Worm (Caenorhabditis elegans) whole organism, L4/young adult: ENCODE results near the gene Y66H1A.8.
A peak's percentile ranks its signal among the peaks of the same experiment; 100 is the strongest.

Experiments
- W03F9.2 ChIP-seq: fragments of 150-350 bp; optimal IDR thresholded peaks from 2 replicates; lab custom pipeline; 2014; ENCODE audit warnings: missing biosample characterization, missing genetic modification characterization
- dao-5 ChIP-seq: sonication (generic microtip); optimal IDR thresholded peaks from 2 replicates; lab custom pipeline; 2016; ENCODE audit warnings: missing genotype, missing genetic modification characterization, moderate library complexity, missing compliant biosample characterization
- him-1 ChIP-seq: sonication (generic microtip); optimal IDR thresholded peaks from 2 replicates; lab custom pipeline; 2016; ENCODE audit warnings: missing genotype, missing genetic modification reagents, missing genetic modification characterization, missing compliant biosample characterization

Y66H1A.8 gene

ce11 chrIV:438384-438783 is 16.3 kb downstream of the Y66H1A.8 start:
- TF ChIP-seq dao-5 (no peak), W03F9.2 (no peak), him-1 (no peak)

DNA sequence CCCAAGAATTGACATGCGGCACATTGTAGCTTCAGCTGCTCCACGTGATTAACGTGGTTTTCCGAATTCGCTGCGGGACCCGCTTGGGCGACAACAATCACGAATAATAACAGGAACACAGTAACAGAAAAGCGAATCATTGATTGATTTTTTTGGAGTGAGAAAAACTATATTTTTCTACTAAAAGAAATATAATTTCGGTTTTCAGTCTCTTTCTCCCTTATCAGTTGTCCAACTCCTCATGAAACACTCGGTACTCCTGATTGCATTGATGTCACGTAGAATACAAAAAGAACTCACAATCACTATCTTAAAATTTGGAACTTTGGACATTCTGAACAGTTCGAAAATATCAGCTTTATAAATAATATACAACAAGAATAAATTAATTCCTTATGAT is 25.8 kb downstream of the Y66H1A.8 start, which contains the start of gene Y66H1A.5:
Y66H1A.5 (minus strand) TSS at position 265 of the 400 bp plus-strand sequence.
- no peak for TF ChIP-seq him-1

DNA sequence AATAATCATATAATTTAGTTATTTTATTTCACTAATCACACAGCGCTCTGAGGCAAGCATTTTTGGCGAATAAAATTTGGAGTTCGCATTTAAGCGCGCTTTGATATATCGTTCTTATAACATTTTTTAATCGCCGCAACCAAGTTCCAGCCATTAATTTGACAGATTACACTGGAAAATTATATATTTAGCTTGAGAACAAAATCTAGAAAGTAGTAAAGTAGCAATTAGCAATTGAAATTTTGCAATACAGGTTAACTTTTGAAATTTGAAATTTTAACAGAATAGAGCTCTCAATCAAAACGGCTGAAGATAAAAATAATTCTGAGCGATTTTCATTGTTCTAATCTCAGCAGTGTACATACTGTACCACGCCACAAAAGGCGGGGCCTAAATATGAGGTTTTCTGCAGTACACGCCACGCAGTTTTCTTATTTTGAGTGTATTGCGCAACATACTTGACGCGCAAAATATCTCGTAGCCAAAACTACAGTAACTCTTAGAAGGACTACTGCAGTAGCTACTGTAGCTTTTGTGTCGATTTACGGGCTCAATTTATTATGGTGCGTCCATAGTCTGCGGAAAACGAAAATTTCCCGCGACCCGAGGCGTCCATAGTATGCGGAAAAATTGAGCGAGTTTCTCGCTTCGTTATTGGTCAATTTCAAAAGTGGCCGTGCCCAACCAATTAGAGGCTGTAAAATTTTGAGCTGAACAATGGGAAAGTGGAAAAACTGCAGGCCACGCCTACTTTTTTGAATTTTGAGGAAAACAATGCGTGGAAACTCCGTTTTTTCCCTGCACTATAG is 27.4 kb downstream of the Y66H1A.8 start:
- TF ChIP-seq him-1 (no peak), W03F9.2 (no peak), dao-5 (no peak)

DNA sequence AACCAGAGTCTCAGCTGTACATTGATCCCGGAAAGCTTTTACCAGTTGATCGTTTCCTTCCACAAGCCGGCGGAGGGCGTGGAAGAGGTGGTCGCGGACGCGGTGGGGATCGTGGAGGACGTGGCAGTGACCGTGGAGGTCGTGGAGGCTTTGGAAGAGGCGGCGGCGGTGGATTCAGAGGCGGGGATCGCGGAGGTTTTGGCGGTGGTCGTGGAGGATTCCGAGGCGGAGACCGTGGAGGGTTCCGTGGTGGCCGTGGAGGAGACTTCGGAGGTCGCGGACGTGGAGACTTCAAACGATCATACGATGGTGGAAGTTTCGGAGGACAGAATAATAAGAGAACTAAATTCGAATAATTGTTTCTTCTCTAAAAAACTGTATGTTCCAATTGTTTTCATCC is 28.1 kb downstream of the Y66H1A.8 start:
- TF ChIP-seq W03F9.2 (no peak), dao-5 (no peak), him-1 (no peak)

ce11 chrIV:425995-426394 is 28.7 kb downstream of the Y66H1A.8 start, which contains the start of gene garr-1:
TSS of gene garr-1 (plus strand) at chrIV:426168.
- TF ChIP-seq him-1 (no peak), W03F9.2 (no peak), dao-5 (no peak)

DNA sequence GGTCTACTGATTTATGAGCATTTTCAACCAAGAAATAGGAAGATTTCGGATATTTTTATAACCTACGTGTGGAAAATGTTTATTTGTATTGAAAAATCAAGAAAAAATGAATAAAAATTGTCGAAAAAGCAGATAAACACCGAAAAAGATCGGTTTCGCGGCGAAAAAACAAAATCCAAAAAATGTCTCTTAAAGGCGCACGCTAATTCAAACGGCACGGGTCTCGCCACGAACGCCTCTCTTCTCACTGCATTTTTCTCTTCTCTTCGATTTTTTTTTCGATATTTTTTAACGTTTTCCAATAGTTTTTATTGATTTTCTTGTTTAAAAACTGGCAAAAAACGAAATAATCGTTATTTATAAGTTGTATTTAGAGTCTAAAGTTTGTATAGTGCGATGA is 29.2 kb downstream of the Y66H1A.8 start:
- no peak for TF ChIP-seq him-1
- peak; percentile 67 for TF ChIP-seq W03F9.2
- no peak for TF ChIP-seq dao-5

DNA sequence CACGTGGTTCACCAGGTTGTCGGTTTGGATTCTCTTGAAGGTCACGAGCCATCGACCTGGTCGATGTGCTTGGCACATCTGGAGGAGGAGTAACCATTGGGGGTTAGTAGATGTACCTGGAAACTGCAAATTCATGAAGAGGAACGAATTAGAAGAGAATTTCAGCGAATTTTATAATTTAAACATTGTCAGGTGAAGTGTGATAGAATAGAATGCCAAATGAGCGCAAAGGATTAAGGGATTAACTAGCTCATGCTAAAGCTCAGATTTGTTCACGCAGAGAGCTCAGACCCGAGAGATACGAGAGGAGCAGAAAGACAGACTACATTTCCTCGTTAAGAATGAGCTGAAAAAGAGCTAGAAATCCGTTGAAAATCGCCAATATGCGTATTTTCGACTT is 29.7 kb downstream of the Y66H1A.8 start, which contains the start of gene daf-18:
daf-18 (minus strand) TSS at position 126 of the 400 bp plus-strand sequence.
- no peak for TF ChIP-seq W03F9.2
- TF ChIP-seq him-1 = no peak
- TF ChIP-seq dao-5 = no peak

- no peak for TF ChIP-seq him-1
- TF ChIP-seq dao-5 = no peak
- TF ChIP-seq W03F9.2 = no peak
These were observed 32.6 kb downstream of the Y66H1A.8 start for ce11 chrIV:422112-422511.

ce11 chrIV:420686-421085 is 34.0 kb downstream of the Y66H1A.8 start:
- TF ChIP-seq dao-5 = no peak
- TF ChIP-seq him-1 = no peak
- TF ChIP-seq W03F9.2 = no peak

- no peak for TF ChIP-seq him-1
- no peak for TF ChIP-seq dao-5
- no peak for TF ChIP-seq W03F9.2
These were observed 35.0 kb downstream of the Y66H1A.8 start, which contains the start of gene eri-1 for ce11 chrIV:419674-420073. TSS of gene eri-1 (minus strand) at chrIV:419958.

DNA sequence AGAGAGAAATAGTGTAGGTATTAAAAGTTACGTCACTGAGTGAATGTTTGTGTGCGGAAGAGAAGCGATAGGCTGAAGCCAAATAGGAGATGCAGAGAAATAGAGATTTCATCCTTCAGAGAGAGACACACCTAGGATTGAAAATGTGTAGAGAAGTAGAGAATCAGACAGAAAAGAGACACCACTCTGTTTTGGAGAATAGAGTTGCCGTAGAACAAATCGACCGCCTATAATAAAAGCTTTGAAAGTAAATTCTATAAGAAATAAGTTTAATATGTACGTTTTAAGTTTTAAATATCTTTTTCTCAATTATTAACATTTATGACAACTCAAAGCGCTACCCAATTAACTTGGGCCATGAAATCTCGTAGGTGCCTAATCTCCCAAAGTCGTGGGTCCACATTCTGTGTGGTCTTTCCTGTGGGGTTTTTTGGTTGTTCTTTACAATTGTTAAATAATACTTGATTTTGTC is 44.3 kb downstream of the Y66H1A.8 start, which contains the start of gene T07A9.12:
T07A9.12 (plus strand) TSS at position 448 of the 472 bp plus-strand sequence.
- TF ChIP-seq W03F9.2 = peak; percentile 45
- no peak for TF ChIP-seq dao-5
- no peak for TF ChIP-seq him-1

- TF ChIP-seq W03F9.2 = no peak
- TF ChIP-seq him-1 = no peak
- no peak for TF ChIP-seq dao-5
These were observed 44.8 kb downstream of the Y66H1A.8 start, which contains the start of gene kgb-1 for ce11 chrIV:409935-410334. TSS of gene kgb-1 (minus strand) at chrIV:410035.

- no peak for TF ChIP-seq him-1
- no peak for TF ChIP-seq W03F9.2
- no peak for TF ChIP-seq dao-5
These were observed 45.8 kb downstream of the Y66H1A.8 start for ce11 chrIV:408892-409291.

- TF ChIP-seq dao-5 = no peak
- TF ChIP-seq him-1 = no peak
- no peak for TF ChIP-seq W03F9.2
These were observed 53.3 kb downstream of the Y66H1A.8 start, which contains the start of gene gpa-4 for ce11 chrIV:401395-401794. TSS of gene gpa-4 (plus strand) at chrIV:401695.
